Fruit fly (Drosophila melanogaster) whole organism, embryonic: ENCODE measurements around the gene Vta1.

Experiments
- CG11247 ChIP-seq: fragments of 200-800 bp; sonication (Bioruptor generic); IDR thresholded peaks from 2 replicates; pipeline ENCODE4 v1.3.6; 2022; ENCODE audit warnings: missing biosample characterization, missing genetic modification characterization
- CG13894 ChIP-seq: fragments of 200-800 bp; sonication (Bioruptor generic); optimal IDR thresholded peaks from 3 replicates; lab custom pipeline; 2018; ENCODE audit warnings: missing biosample characterization, mild to moderate bottlenecking, missing genetic modification characterization, moderate library complexity
- Lim3 ChIP-seq: fragments of 200-800 bp; sonication (Bioruptor generic); IDR thresholded peaks from 2 replicates; pipeline ENCODE4 v1.3.6; 2022; ENCODE audit warnings: missing biosample characterization, missing genetic modification characterization
- Ssrp ChIP-seq: fragments of 200-800 bp; sonication (Bioruptor generic); optimal IDR thresholded peaks from 2 replicates; lab custom pipeline; 2018; ENCODE audit warnings: missing biosample characterization, mild to moderate bottlenecking, missing genetic modification characterization, moderate library complexity
- kay ChIP-seq: fragments of 200-800 bp; sonication (Bioruptor generic); optimal IDR thresholded peaks from 2 replicates; lab custom pipeline; 2016; ENCODE audit warnings: missing biosample characterization, missing genetic modification characterization
- lola ChIP-seq, 3 experiments: fragments of >200 bp in 2 of 3; fragments of 200-800 bp in 1 of 3; sonication (Bioruptor generic) in 1 of 3; optimal IDR thresholded peaks; 2 replicates each; lab custom pipeline; 2017 to 2019; ENCODE audit warnings: missing biosample characterization in 3 of 3, missing genetic modification characterization in 3 of 3, mild to moderate bottlenecking in 1 of 3, moderate library complexity in 1 of 3

- TF ChIP-seq CG13894 (tag; lab: Kevin White, UChicago) = no peak
- no peak for TF ChIP-seq Ssrp (tag; lab: Kevin White, UChicago)
- TF ChIP-seq CG11247 = no peak
- TF ChIP-seq lola (GFP tag; optimal IDR thresholded peaks at IDR 0.05; lab: Kevin White, UChicago) = no peak
- TF ChIP-seq kay (GFP tag; lab: Kevin White, UChicago) = no peak
- TF ChIP-seq Lim3 (GFP tag; lab: Robert Waterston, UW) = no peak
Observed at dm6 chr3L:1688161-1688560, 35.5 kb upstream of the Vta1 start.
